Fruit fly (Drosophila melanogaster) whole organism, embryonic: ENCODE data around the gene Mic26-27.

ENCODE experiments used
- BEAF-32 ChIP-seq: fragments of 200-800 bp; sonication (Bioruptor generic); optimal IDR thresholded peaks from 3 replicates; lab custom pipeline; 2017; ENCODE audit warnings: missing biosample characterization, missing genetic modification characterization, mild to moderate bottlenecking, moderate library complexity, missing genetic modification reagents
- CG10147 ChIP-seq: fragments of 200-800 bp; sonication (Bioruptor generic); optimal IDR thresholded peaks from 2 replicates; lab custom pipeline; 2019; ENCODE audit warnings: missing biosample characterization, mild to moderate bottlenecking, missing genetic modification characterization, moderate library complexity
- CG10462 ChIP-seq: fragments of 200-800 bp; sonication (Bioruptor generic); optimal IDR thresholded peaks from 2 replicates; lab custom pipeline; 2016; ENCODE audit warnings: missing biosample characterization, missing genetic modification characterization
- CG10543 ChIP-seq: fragments of 200-800 bp; sonication (Bioruptor generic); optimal IDR thresholded peaks from 3 replicates; lab custom pipeline; 2017; ENCODE audit warnings: missing biosample characterization, mild to moderate bottlenecking, missing genetic modification characterization, moderate library complexity
- CG11093 ChIP-seq: fragments of 200-800 bp; sonication (Bioruptor generic); IDR thresholded peaks from 3 replicates; pipeline ENCODE4 v1.3.6; 2022; ENCODE audit warnings: missing biosample characterization, missing genetic modification characterization
- CG11504 ChIP-seq: fragments of 200-800 bp; sonication (Bioruptor generic); optimal IDR thresholded peaks from 3 replicates; lab custom pipeline; 2019; ENCODE audit warnings: missing biosample characterization, mild to moderate bottlenecking, missing genetic modification characterization, moderate library complexity
- CG12391 ChIP-seq: fragments of 200-800 bp; sonication (Bioruptor generic); optimal IDR thresholded peaks from 3 replicates; lab custom pipeline; 2018; ENCODE audit warnings: missing biosample characterization, mild to moderate bottlenecking, missing genetic modification characterization, moderate library complexity
- CG13424 ChIP-seq: fragments of 200-800 bp; sonication (Bioruptor generic); optimal IDR thresholded peaks from 2 replicates; lab custom pipeline; 2019; ENCODE audit warnings: missing biosample characterization, mild to moderate bottlenecking, missing genetic modification characterization, moderate library complexity
- CG1603 ChIP-seq: fragments of 200-800 bp; sonication (Bioruptor generic); optimal IDR thresholded peaks from 2 replicates; lab custom pipeline; 2019; ENCODE audit warnings: missing biosample characterization, mild to moderate bottlenecking, missing genetic modification characterization, moderate library complexity
- CG43689 ChIP-seq: fragments of 200-800 bp; sonication (Bioruptor generic); IDR thresholded peaks from 2 replicates; pipeline ENCODE4 v1.3.6; 2022; ENCODE audit warnings: missing biosample characterization, missing genetic modification characterization
- CG6654 ChIP-seq: fragments of 200-800 bp; sonication (Bioruptor generic); optimal IDR thresholded peaks from 2 replicates; lab custom pipeline; 2017; ENCODE audit warnings: missing biosample characterization, mild to moderate bottlenecking, missing genetic modification characterization
- CG7963 ChIP-seq: fragments of 200-800 bp; sonication (Bioruptor generic); IDR thresholded peaks from 3 replicates; pipeline ENCODE4 v1.3.6; 2022; ENCODE audit warnings: missing biosample characterization, missing genetic modification characterization; ENCODE audit not compliant: partially characterized antibody
- CG8290 ChIP-seq, 3 experiments: fragments of 200-800 bp; sonication (Bioruptor generic); optimal IDR thresholded peaks; 2 replicates each; lab custom pipeline; 2016 to 2019; ENCODE audit warnings: missing biosample characterization in 3 of 3, missing genetic modification characterization in 3 of 3, mild to moderate bottlenecking in 2 of 3, moderate library complexity in 1 of 3
- CG9797 ChIP-seq: fragments of 200-800 bp; sonication (Bioruptor generic); optimal IDR thresholded peaks from 3 replicates; lab custom pipeline; 2018; ENCODE audit warnings: missing biosample characterization, mild to moderate bottlenecking, missing genetic modification characterization
- CG9817 ChIP-seq: fragments of 200-800 bp; sonication (Bioruptor generic); optimal IDR thresholded peaks from 2 replicates; lab custom pipeline; 2018; ENCODE audit warnings: missing biosample characterization, mild to moderate bottlenecking, missing genetic modification characterization, moderate library complexity
- CG9932 ChIP-seq: fragments of 200-800 bp; sonication (Bioruptor generic); IDR thresholded peaks from 2 replicates; pipeline ENCODE4 v1.3.6; 2022; ENCODE audit warnings: missing biosample characterization, missing genetic modification characterization
- CHES-1-like ChIP-seq: fragments of 200-800 bp; sonication (Bioruptor generic); optimal IDR thresholded peaks from 2 replicates; lab custom pipeline; 2016; ENCODE audit warnings: missing biosample characterization, missing genetic modification characterization
- Dad ChIP-seq: fragments of 200-800 bp; sonication (Bioruptor generic); optimal IDR thresholded peaks from 3 replicates; lab custom pipeline; 2016; ENCODE audit warnings: missing biosample characterization, missing genetic modification characterization
- Dref ChIP-seq: fragments of 200-800 bp; sonication (Bioruptor generic); IDR thresholded peaks from 2 replicates; pipeline ENCODE4 v1.3.6; 2022; ENCODE audit warnings: missing biosample characterization, missing genetic modification characterization
- Elba2 ChIP-seq: fragments of 200-800 bp; sonication (Bioruptor generic); optimal IDR thresholded peaks from 3 replicates; lab custom pipeline; 2016; ENCODE audit warnings: missing biosample characterization, missing genetic modification characterization
- HLH4C ChIP-seq: fragments of 200-800 bp; sonication (Bioruptor generic); IDR thresholded peaks from 3 replicates; pipeline ENCODE4 v1.3.6; 2022; ENCODE audit warnings: missing biosample characterization, missing genetic modification characterization; ENCODE audit not compliant: partially characterized antibody
- HmgD ChIP-seq: fragments of 200-800 bp; sonication (Bioruptor generic); optimal IDR thresholded peaks from 3 replicates; lab custom pipeline; 2016; ENCODE audit warnings: missing biosample characterization, missing genetic modification characterization
- Hr3 ChIP-seq: fragments of 200-800 bp; sonication (Bioruptor generic); optimal IDR thresholded peaks from 3 replicates; lab custom pipeline; 2016; ENCODE audit warnings: missing biosample characterization, missing genetic modification characterization
- Lpt ChIP-seq: fragments of >200 bp; optimal IDR thresholded peaks from 2 replicates; lab custom pipeline; 2018; ENCODE audit warnings: missing biosample characterization, missing genetic modification characterization
- MESR4 ChIP-seq: fragments of 200-800 bp; sonication (Bioruptor generic); optimal IDR thresholded peaks from 2 replicates; lab custom pipeline; 2018; ENCODE audit warnings: missing biosample characterization, mild to moderate bottlenecking, missing genetic modification characterization, moderate library complexity
- MTF-1 ChIP-seq: fragments of 200-800 bp; sonication (Bioruptor generic); optimal IDR thresholded peaks from 2 replicates; lab custom pipeline; 2018; ENCODE audit warnings: missing biosample characterization, mild to moderate bottlenecking, missing genetic modification characterization, borderline replicate concordance
- Mes4 ChIP-seq: fragments of 200-800 bp; sonication (Bioruptor generic); optimal IDR thresholded peaks from 2 replicates; lab custom pipeline; 2016; ENCODE audit warnings: missing biosample characterization, missing genetic modification characterization
- NC2β ChIP-seq: fragments of 200-800 bp; sonication (Bioruptor generic); optimal IDR thresholded peaks from 2 replicates; lab custom pipeline; 2016; ENCODE audit warnings: missing biosample characterization, missing genetic modification characterization
- Pdp1 ChIP-seq, 2 experiments: fragments of 200-800 bp; sonication (Bioruptor generic); optimal IDR thresholded peaks; 3 replicates each; lab custom pipeline; 2016; ENCODE audit warnings: missing biosample characterization in 2 of 2, missing genetic modification characterization in 2 of 2, mild to moderate bottlenecking in 1 of 2, moderate library complexity in 1 of 2
- Six4 ChIP-seq: fragments of 200-800 bp; sonication (Bioruptor generic); optimal IDR thresholded peaks from 2 replicates; lab custom pipeline; 2016; ENCODE audit warnings: missing biosample characterization, missing genetic modification characterization
- Sry-δ ChIP-seq: fragments of 200-800 bp; sonication (Bioruptor generic); optimal IDR thresholded peaks from 2 replicates; lab custom pipeline; 2016; ENCODE audit warnings: missing biosample characterization, missing genetic modification characterization
- Trl ChIP-seq, 3 experiments: fragments of >200 bp in 2 of 3; fragments of 200-800 bp in 1 of 3; sonication (Bioruptor generic) in 1 of 3; optimal IDR thresholded peaks; 2 replicates in 1 of 3; 3 replicates in 2 of 3; lab custom pipeline; 2016 to 2017; ENCODE audit warnings: missing biosample characterization in 1 of 3, missing genetic modification characterization in 1 of 3
- Xbp1 ChIP-seq: fragments of 200-800 bp; sonication (Bioruptor generic); optimal IDR thresholded peaks from 3 replicates; lab custom pipeline; 2016; ENCODE audit warnings: missing biosample characterization, mild to moderate bottlenecking, missing genetic modification characterization
- bbx ChIP-seq: fragments of 200-800 bp; sonication (Bioruptor generic); IDR thresholded peaks from 2 replicates; pipeline ENCODE4 v1.3.6; 2022; ENCODE audit warnings: missing biosample characterization, missing genetic modification characterization; ENCODE audit not compliant: partially characterized antibody
- fd64A ChIP-seq: fragments of 200-800 bp; sonication (Bioruptor generic); optimal IDR thresholded peaks from 3 replicates; lab custom pipeline; 2018; ENCODE audit warnings: missing biosample characterization, mild to moderate bottlenecking, missing genetic modification characterization
- hbn ChIP-seq: fragments of 200-800 bp; sonication (Bioruptor generic); IDR thresholded peaks from 2 replicates; pipeline ENCODE4 v1.3.6; 2022; ENCODE audit warnings: missing biosample characterization, missing genetic modification characterization; ENCODE audit not compliant: partially characterized antibody
- lmd ChIP-seq: fragments of 200-800 bp; sonication (Bioruptor generic); IDR thresholded peaks from 2 replicates; pipeline ENCODE4 v1.3.6; 2022; ENCODE audit warnings: missing biosample characterization, missing genetic modification characterization
- onecut ChIP-seq: fragments of 200-800 bp; sonication (Bioruptor generic); IDR thresholded peaks from 2 replicates; pipeline ENCODE4 v1.3.6; 2022; ENCODE audit warnings: missing biosample characterization, missing genetic modification characterization
- pho ChIP-seq: fragments of 200-800 bp; sonication (Bioruptor generic); optimal IDR thresholded peaks from 2 replicates; lab custom pipeline; 2016; ENCODE audit warnings: missing biosample characterization, missing genetic modification characterization
- phol ChIP-seq: fragments of 200-800 bp; sonication (Bioruptor generic); optimal IDR thresholded peaks from 3 replicates; lab custom pipeline; 2018; ENCODE audit warnings: missing biosample characterization, mild to moderate bottlenecking, missing genetic modification characterization, moderate library complexity
- seq ChIP-seq: fragments of 200-800 bp; sonication (Bioruptor generic); IDR thresholded peaks from 2 replicates; pipeline ENCODE4 v1.3.6; 2022; ENCODE audit warnings: missing biosample characterization, missing genetic modification characterization
- slbo ChIP-seq: fragments of 200-800 bp; sonication (Bioruptor generic); IDR thresholded peaks from 2 replicates; pipeline ENCODE4 v1.3.6; 2022; ENCODE audit warnings: missing biosample characterization, missing genetic modification characterization
- ssp ChIP-seq: fragments of 200-800 bp; sonication (Bioruptor generic); IDR thresholded peaks from 2 replicates; pipeline ENCODE4 v1.3.6; 2022; ENCODE audit warnings: missing biosample characterization, missing genetic modification characterization
- trem ChIP-seq: fragments of 200-800 bp; optimal IDR thresholded peaks from 3 replicates; lab custom pipeline; 2019; ENCODE audit warnings: missing biosample characterization, mild to moderate bottlenecking, missing genetic modification characterization, moderate library complexity
- vfl ChIP-seq: fragments of 200-800 bp; sonication (Bioruptor generic); optimal IDR thresholded peaks from 2 replicates; lab custom pipeline; 2016; ENCODE audit warnings: missing biosample characterization, missing genetic modification characterization
- zfh1 ChIP-seq: fragments of 200-800 bp; sonication (Bioruptor generic); IDR thresholded peaks from 3 replicates; pipeline ENCODE4 v1.3.6; 2022; ENCODE audit warnings: missing biosample characterization, missing genetic modification characterization

Gene Mic26-27

DNA sequence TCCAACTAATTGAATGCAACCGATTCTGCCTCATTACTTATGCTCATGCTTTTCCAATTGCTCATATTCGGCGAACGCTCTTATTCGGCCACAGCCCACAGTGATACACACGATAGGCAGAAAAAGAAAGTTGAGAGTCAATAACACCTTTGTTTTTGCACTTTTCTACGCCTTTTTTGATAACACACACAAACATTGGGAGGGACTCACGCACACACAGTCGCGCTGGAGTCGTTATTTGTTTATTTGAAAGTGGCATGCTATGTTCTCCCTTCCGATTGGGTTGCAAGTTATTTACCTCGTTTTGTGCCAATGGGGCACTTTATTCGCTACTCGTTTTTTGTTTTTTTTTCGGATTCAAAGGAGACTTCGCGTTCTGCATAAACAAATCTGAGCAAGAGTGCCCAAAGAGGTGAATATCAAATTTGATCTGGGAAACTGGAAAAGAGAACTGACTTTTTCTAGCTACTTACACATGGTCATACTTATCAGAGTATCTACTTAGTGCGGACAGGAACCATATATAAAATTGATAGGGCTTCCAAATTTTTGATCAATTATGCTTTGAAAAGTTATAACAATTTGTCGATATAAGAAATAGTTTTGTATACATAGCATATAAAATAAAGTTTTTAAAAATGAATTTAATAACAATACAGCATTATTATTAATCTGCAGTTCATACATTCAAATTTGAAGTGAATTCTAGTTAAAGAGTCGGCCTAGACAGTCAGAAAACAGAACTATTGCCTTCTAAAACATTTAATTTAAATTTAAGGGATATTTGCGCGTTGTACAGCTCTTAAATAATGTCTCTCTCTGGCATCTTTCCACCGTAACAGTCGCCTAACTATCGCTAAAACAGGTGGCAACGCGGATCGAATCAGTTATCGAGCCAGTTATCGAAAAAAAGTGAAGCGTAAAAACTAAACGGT lies 48.1 kb downstream of the Mic26-27 start, which contains the start of the genes Mhcl and Akt:
Gene Mhcl (minus strand): TSS at position 429 of the 935 bp plus-strand sequence.
Gene Akt (plus strand): TSS at position 896 of the 935 bp plus-strand sequence.
- no peak for TF ChIP-seq seq
- no peak for TF ChIP-seq pho (GFP tag; lab: Kevin White, UChicago)
- no peak for TF ChIP-seq CG10462 (GFP tag; lab: Kevin White, UChicago)
- TF ChIP-seq fd64A (GFP tag; lab: Kevin White, UChicago) = peak; percentile 9
- peak; percentile 57; the same call in 1 of the 3 replicates for TF ChIP-seq CG7963 (GFP tag; lab: Robert Waterston, UW)
- TF ChIP-seq CG6654 (GFP tag; lab: Kevin White, UChicago) = no peak
- TF ChIP-seq Dref (GFP tag; lab: Robert Waterston, UW) = peak; percentile 81
- peak; percentile 58 for TF ChIP-seq MESR4 (GFP tag; lab: Kevin White, UChicago)
- TF ChIP-seq Lpt (GFP tag; lab: Kevin White, UChicago) = no peak
- TF ChIP-seq Six4 (GFP tag; lab: Kevin White, UChicago) = peak; percentile 32
- TF ChIP-seq CG10147 = no peak
- peak; percentile 52 for TF ChIP-seq CG12391 (tag; lab: Kevin White, UChicago)
- peak; percentile 46 for TF ChIP-seq Xbp1 (GFP tag; lab: Kevin White, UChicago)
- peak; percentile 86 for TF ChIP-seq BEAF-32 (GFP tag; lab: Kevin White, UChicago)
- TF ChIP-seq CG9797 (GFP tag; lab: Kevin White, UChicago) = peak; percentile 62
- TF ChIP-seq Elba2 (GFP tag; lab: Kevin White, UChicago) = peak; percentile 98
- TF ChIP-seq hbn (GFP tag; lab: Robert Waterston, UW) = peak; percentile 23; the same call in 1 of the 2 replicates
- TF ChIP-seq trem (tag; lab: Kevin White, UChicago) = peak; percentile 77
- TF ChIP-seq CG9817 (tag; lab: Kevin White, UChicago) = no peak
- peak; percentile 6 for TF ChIP-seq CG11504 (tag; lab: Kevin White, UChicago)
- no peak; the same call in 1 of the 2 replicates for TF ChIP-seq onecut (GFP tag; lab: Robert Waterston, UW)
- TF ChIP-seq CG9932 (GFP tag; lab: Robert Waterston, UW) = peak; percentile 65
- peak; percentile 61 for TF ChIP-seq phol (tag; lab: Kevin White, UChicago)
- peak; percentile 40; the same call in 1 of the 2 replicates for TF ChIP-seq bbx
- TF ChIP-seq Trl (optimal IDR thresholded peaks at IDR 0.05; lab: Kevin White, UChicago) = peak in 1 of 2 experiments; percentile 20
- TF ChIP-seq Trl (GFP tag; optimal IDR thresholded peaks at IDR 0.05; lab: Kevin White, UChicago) = no peak
- TF ChIP-seq Hr3 (GFP tag; lab: Kevin White, UChicago) = peak; percentile 4
- TF ChIP-seq Mes4 (GFP tag; lab: Kevin White, UChicago) = no peak
- no peak for TF ChIP-seq HmgD (GFP tag; lab: Kevin White, UChicago)
- TF ChIP-seq Pdp1 (GFP tag; optimal IDR thresholded peaks at IDR 0.05; lab: Kevin White, UChicago) = peak; percentile 26 to 48
- no peak for TF ChIP-seq Dad
- TF ChIP-seq CHES-1-like (GFP tag; lab: Kevin White, UChicago) = no peak
- 0 out of 3 replicates have a peak, but pooled peaks have one; percentile 42 for TF ChIP-seq HLH4C (GFP tag; lab: Robert Waterston, UW)
- peak; percentile 29; the same call in 1 of the 3 replicates for TF ChIP-seq zfh1 (GFP tag; lab: Robert Waterston, UW)
- TF ChIP-seq CG11093 (GFP tag; lab: Robert Waterston, UW) = 0 out of 3 replicates have a peak, but pooled peaks have one; percentile 40
- TF ChIP-seq ssp (GFP tag; lab: Robert Waterston, UW) = peak; percentile 50
- peak; percentile 56 for TF ChIP-seq slbo (GFP tag; lab: Robert Waterston, UW)
- peak; percentile 11 for TF ChIP-seq CG13424 (tag; lab: Kevin White, UChicago)
- peak; percentile 73 for TF ChIP-seq Sry-δ (GFP tag; lab: Kevin White, UChicago)
- TF ChIP-seq MTF-1 (GFP tag; lab: Kevin White, UChicago) = no peak
- peak; percentile 69 for TF ChIP-seq CG8290 (GFP tag; optimal IDR thresholded peaks at IDR 0.05; lab: Kevin White, UChicago)
- TF ChIP-seq CG8290 (tag; optimal IDR thresholded peaks at IDR 0.05; lab: Kevin White, UChicago) = peak in 1 of 2 experiments; percentile 47
- no peak for TF ChIP-seq CG43689 (GFP tag; lab: Robert Waterston, UW)
- 0 out of 2 replicates have a peak, but pooled peaks have one; percentile 8 for TF ChIP-seq lmd
- peak; percentile 7 for TF ChIP-seq NC2β
- TF ChIP-seq vfl = no peak
- peak; percentile 26 for TF ChIP-seq CG10543 (GFP tag; lab: Kevin White, UChicago)
- TF ChIP-seq CG1603 (tag; lab: Kevin White, UChicago) = peak; percentile 49
